Worm (Caenorhabditis elegans) whole organism, mixed stage, embryonic: Measurements from ENCODE around the gene K08E5.1.

Source experiments
- blmp-1 ChIP-seq: fragments of 150-350 bp; optimal IDR thresholded peaks from 2 replicates; lab custom pipeline; 2014; ENCODE audit warnings: missing biosample characterization, missing genetic modification characterization
- ces-1 ChIP-seq: fragments of 150-350 bp; optimal IDR thresholded peaks from 2 replicates; lab custom pipeline; 2014; ENCODE audit warnings: missing biosample characterization, missing genetic modification reagents, missing genetic modification characterization
- elt-3 ChIP-seq: fragments of 150-350 bp; optimal IDR thresholded peaks from 2 replicates; lab custom pipeline; 2014; ENCODE audit warnings: missing biosample characterization, missing genetic modification characterization
- ham-2 ChIP-seq: fragments of 200-800 bp; sonication (Bioruptor generic); optimal IDR thresholded peaks from 2 replicates; lab custom pipeline; 2018; ENCODE audit warnings: mild to moderate bottlenecking, missing genetic modification characterization, missing compliant biosample characterization
- lin-13 ChIP-seq: fragments of 150-350 bp; optimal IDR thresholded peaks from 2 replicates; lab custom pipeline; 2014; ENCODE audit warnings: missing biosample characterization, missing genetic modification characterization
- lsy-2 ChIP-seq: fragments of 150-350 bp; optimal IDR thresholded peaks from 2 replicates; lab custom pipeline; 2014; ENCODE audit warnings: missing biosample characterization, missing genetic modification characterization
- nhr-12 ChIP-seq: fragments of 150-350 bp; optimal IDR thresholded peaks from 2 replicates; lab custom pipeline; 2014; ENCODE audit warnings: missing biosample characterization, missing genetic modification characterization
- nhr-237 ChIP-seq: fragments of 150-350 bp; optimal IDR thresholded peaks from 2 replicates; lab custom pipeline; 2014; ENCODE audit warnings: missing biosample characterization, missing genetic modification characterization
- sem-2 ChIP-seq: fragments of 200-800 bp; sonication (Bioruptor generic); optimal IDR thresholded peaks from 2 replicates; lab custom pipeline; 2018; ENCODE audit warnings: mild to moderate bottlenecking, missing genetic modification characterization, missing compliant biosample characterization
- snpc-4 ChIP-seq: fragments of 150-350 bp; optimal IDR thresholded peaks from 2 replicates; lab custom pipeline; 2014; ENCODE audit warnings: missing biosample characterization, missing genetic modification characterization
- sptf-1 ChIP-seq: sonication (generic microtip); optimal IDR thresholded peaks from 2 replicates; lab custom pipeline; 2017; ENCODE audit warnings: mild to moderate bottlenecking, missing genetic modification characterization, moderate library complexity, missing compliant biosample characterization
- unc-62 ChIP-seq: fragments of 150-350 bp; optimal IDR thresholded peaks from 2 replicates; lab custom pipeline; 2014; ENCODE audit warnings: missing biosample characterization, missing genetic modification reagents, missing genetic modification characterization

ce11 chrIII:10134517-10134916 lies 12.1 kb downstream of the K08E5.1 start:
- no peak for TF ChIP-seq lsy-2 (tag; lab: Kevin White, UChicago)
- no peak for TF ChIP-seq lin-13 (tag; lab: Kevin White, UChicago)
- TF ChIP-seq sptf-1, result no peak
- no peak for TF ChIP-seq snpc-4 (tag; lab: Kevin White, UChicago)
- no peak for TF ChIP-seq blmp-1 (tag; lab: Kevin White, UChicago)
- no peak for TF ChIP-seq nhr-237 (tag; lab: Kevin White, UChicago)
- TF ChIP-seq unc-62 (GFP tag; lab: Kevin White, UChicago), result no peak
- TF ChIP-seq elt-3 (tag; lab: Kevin White, UChicago), result no peak
- TF ChIP-seq ces-1 (GFP tag; lab: Kevin White, UChicago), result no peak
- TF ChIP-seq sem-2 (GFP tag; lab: Kevin White, UChicago), result no peak
- no peak for TF ChIP-seq ham-2 (GFP tag; lab: Kevin White, UChicago)
- no peak for TF ChIP-seq nhr-12 (tag; lab: Kevin White, UChicago)
